Worm (Caenorhabditis elegans): Measurements from ENCODE around the gene swsn-7.

- TF ChIP-seq elt-3 (tag; optimal IDR thresholded peaks at IDR 0.05) (no peak), unc-62 (GFP tag; optimal IDR thresholded peaks at IDR 0.05) (no peak), elt-1 (tag; optimal IDR thresholded peaks at IDR 0.05; ENCODE audit: borderline replicate concordance, insufficient read depth) (no peak)
Observed at ce11 chrII:8073222-8073621, 45.7 kb upstream of the swsn-7 start, which contains the start of gene gpcp-2.

Measured in whole organism, mixed stage, embryonic.